Fruit fly (Drosophila melanogaster): ENCODE results near the gene Vtld.

The Vtld gene

DNA sequence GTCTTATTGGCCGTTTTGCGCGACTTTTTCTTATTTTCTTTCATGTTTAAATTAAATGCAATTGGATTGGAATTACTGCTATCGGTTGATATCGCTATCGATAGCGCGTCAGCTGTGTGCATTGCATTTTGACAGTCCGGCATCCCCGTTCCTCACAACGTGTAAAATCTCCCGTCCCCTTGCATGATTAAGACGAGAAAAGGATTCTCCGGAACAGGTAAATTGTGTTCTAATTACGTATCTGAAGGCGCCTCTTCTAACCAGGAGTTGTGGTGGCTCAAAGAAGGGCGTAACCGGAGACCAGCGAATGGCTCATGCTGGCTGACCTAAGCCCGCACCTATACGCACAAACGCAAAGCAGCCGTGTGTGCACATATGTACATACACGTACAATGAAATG, 46.9 kb downstream of the Vtld start, which contains the start of the genes CG14104 and Kap-alpha1 (continued):
- TF ChIP-seq Dll (GFP tag; IDR thresholded peaks at IDR 0.05; ENCODE audit: partially characterized antibody), result peak; percentile 73; the same call in 3 of the 4 replicates
- no peak for TF ChIP-seq gsb-n (tag; optimal IDR thresholded peaks at IDR 0.05)
- no peak for TF ChIP-seq CG33213 (GFP tag; optimal IDR thresholded peaks at IDR 0.05)
- no peak for TF ChIP-seq ATbp (GFP tag; optimal IDR thresholded peaks at IDR 0.05)
- peak; percentile 44 for TF ChIP-seq CG2116 (GFP tag; optimal IDR thresholded peaks at IDR 0.05)
- peak; percentile 55 for TF ChIP-seq pzg (GFP tag; optimal IDR thresholded peaks at IDR 0.05)
- TF ChIP-seq CG1602 (GFP tag; optimal IDR thresholded peaks at IDR 0.05), result no peak
- TF ChIP-seq lab (GFP tag; optimal IDR thresholded peaks at IDR 0.05), result no peak
- TF ChIP-seq Neu2 (GFP tag; optimal IDR thresholded peaks at IDR 0.05; ENCODE audit: borderline replicate concordance), result no peak
- TF ChIP-seq HLH54F (GFP tag; optimal IDR thresholded peaks at IDR 0.05), result no peak
- peak; percentile 66; the same call in 2 of the 3 replicates for TF ChIP-seq Opbp (GFP tag; IDR thresholded peaks at IDR 0.05; ENCODE audit: partially characterized antibody)
- no peak for TF ChIP-seq Antp (GFP tag; optimal IDR thresholded peaks at IDR 0.05)
- TF ChIP-seq cg (GFP tag; optimal IDR thresholded peaks at IDR 0.05), result peak; percentile 92
- TF ChIP-seq pan (optimal IDR thresholded peaks at IDR 0.05), result no peak
- no peak for TF ChIP-seq pan (GFP tag; optimal IDR thresholded peaks at IDR 0.05 in 1 of 2, IDR thresholded peaks at IDR 0.05 in 1 of 2)
- TF ChIP-seq chif (GFP tag; optimal IDR thresholded peaks at IDR 0.05), result no peak
- TF ChIP-seq trem (tag; optimal IDR thresholded peaks at IDR 0.05), result peak; percentile 52
- TF ChIP-seq nerfin-1 (tag; optimal IDR thresholded peaks at IDR 0.05), result no peak
- no peak for TF ChIP-seq CG31365 (tag; optimal IDR thresholded peaks at IDR 0.05)
- 0 out of 3 replicates have a peak, but pooled peaks have one; percentile 23 for TF ChIP-seq CG7963 (GFP tag; IDR thresholded peaks at IDR 0.05; ENCODE audit: partially characterized antibody)
- TF ChIP-seq CG9727 (GFP tag; optimal IDR thresholded peaks at IDR 0.05), result no peak
- no peak for TF ChIP-seq dmrt11E (tag; optimal IDR thresholded peaks at IDR 0.05)
- TF ChIP-seq Ssrp (tag; optimal IDR thresholded peaks at IDR 0.05), result no peak
- no peak for TF ChIP-seq chm (GFP tag; IDR thresholded peaks at IDR 0.05)
- TF ChIP-seq CG2712 (tag; optimal IDR thresholded peaks at IDR 0.05), result no peak
- no peak for TF ChIP-seq CG18619 (GFP tag; optimal IDR thresholded peaks at IDR 0.05)
- TF ChIP-seq CHES-1-like (GFP tag; optimal IDR thresholded peaks at IDR 0.05), result peak; percentile 23
- TF ChIP-seq sug (tag; optimal IDR thresholded peaks at IDR 0.05), result peak; percentile 30
- TF ChIP-seq CG11085 (GFP tag; IDR thresholded peaks at IDR 0.05), result no peak
- TF ChIP-seq Dip3 (GFP tag; optimal IDR thresholded peaks at IDR 0.05), result no peak
- TF ChIP-seq CG9797 (GFP tag; optimal IDR thresholded peaks at IDR 0.05), result no peak
- no peak for TF ChIP-seq lmd (GFP tag; IDR thresholded peaks at IDR 0.05)
- TF ChIP-seq Xbp1 (GFP tag; optimal IDR thresholded peaks at IDR 0.05), result no peak
- TF ChIP-seq Stat92E (GFP tag; optimal IDR thresholded peaks at IDR 0.05), result peak in 1 of 3 experiments; percentile 8
- no peak for TF ChIP-seq BtbVII (GFP tag; optimal IDR thresholded peaks at IDR 0.05)
- no peak for TF ChIP-seq trh (GFP tag; optimal IDR thresholded peaks at IDR 0.05)
- TF ChIP-seq CG7928 (GFP tag; optimal IDR thresholded peaks at IDR 0.05), result no peak
- peak; percentile 59 for TF ChIP-seq CG34224 (GFP tag; IDR thresholded peaks at IDR 0.05; ENCODE audit: partially characterized antibody)
- no peak for TF ChIP-seq btn (GFP tag; optimal IDR thresholded peaks at IDR 0.05)
- TF ChIP-seq Doc2 (GFP tag; IDR thresholded peaks at IDR 0.05), result no peak
- TF ChIP-seq lbe (GFP tag; optimal IDR thresholded peaks at IDR 0.05), result no peak
- no peak for TF ChIP-seq sens (GFP tag)
- no peak for TF ChIP-seq CG9437 (GFP tag; optimal IDR thresholded peaks at IDR 0.05)
- TF ChIP-seq ttk (GFP tag; IDR thresholded peaks at IDR 0.05), result no peak
- peak; percentile 73 for TF ChIP-seq CG6791 (GFP tag; IDR thresholded peaks at IDR 0.05; ENCODE audit: partially characterized antibody)
- no peak for TF ChIP-seq CG11695 (GFP tag; IDR thresholded peaks at IDR 0.05)
- TF ChIP-seq CG2678 (tag; optimal IDR thresholded peaks at IDR 0.05), result no peak
- no peak for TF ChIP-seq ken (GFP tag; IDR thresholded peaks at IDR 0.05)
- TF ChIP-seq Doc3 (GFP tag; IDR thresholded peaks at IDR 0.05; ENCODE audit: partially characterized antibody), result peak; percentile 64
- TF ChIP-seq Hey (tag; optimal IDR thresholded peaks at IDR 0.05), result no peak
- no peak for TF ChIP-seq CG7372 (GFP tag; IDR thresholded peaks at IDR 0.05)

Measured in whole organism, embryonic.